Worm (Caenorhabditis elegans): ENCODE measurements around the gene mai-2.

The mai-2 gene

ce11 chrIV:3336585-3336984, 49.1 kb upstream of the mai-2 start, which contains the start of gene F42A6.6:
F42A6.6 (minus strand) TSS chrIV:3336873.
- TF ChIP-seq pha-4 (GFP tag; IDR thresholded peaks at IDR 0.05) (peak; percentile 87), pha-4 (tag; optimal IDR thresholded peaks at IDR 0.05) (no peak), nhr-48 (tag; optimal IDR thresholded peaks at IDR 0.05) (no peak), nhr-25 (tag; optimal IDR thresholded peaks at IDR 0.05; ENCODE audit: borderline replicate concordance, insufficient read depth) (peak; percentile 50), duxl-1 (tag; optimal IDR thresholded peaks at IDR 0.05; ENCODE audit: poor library complexity) (peak; percentile 33), nhr-77 (tag; optimal IDR thresholded peaks at IDR 0.05) (peak; percentile 20), lin-1 (GFP tag; IDR thresholded peaks at IDR 0.05) (no peak; the same call in 1 of the 2 replicates), nhr-6 (tag; optimal IDR thresholded peaks at IDR 0.05) (no peak), fos-1 (tag; optimal IDR thresholded peaks at IDR 0.05) (no peak), pqm-1 (tag; optimal IDR thresholded peaks at IDR 0.05) (no peak), nhr-42 (GFP tag; IDR thresholded peaks at IDR 0.05) (no peak; the same call in 1 of the 2 replicates), hlh-30 (tag; optimal IDR thresholded peaks at IDR 0.05; ENCODE audit: insufficient read depth) (no peak), spr-3 (GFP tag; optimal IDR thresholded peaks at IDR 0.05) (peak; percentile 46), mdl-1 (tag; optimal IDR thresholded peaks at IDR 0.05) (no peak), ceh-20 (GFP tag; IDR thresholded peaks at IDR 0.05) (peak; percentile 57; the same call in 1 of the 2 replicates), saeg-2 (GFP tag; IDR thresholded peaks at IDR 0.05) (peak; percentile 63; the same call in 1 of the 2 replicates), rbr-2 (tag; optimal IDR thresholded peaks at IDR 0.05) (peak; percentile 33), nhr-11 (tag; optimal IDR thresholded peaks at IDR 0.05) (no peak), dve-1 (tag; optimal IDR thresholded peaks at IDR 0.05; ENCODE audit: insufficient read depth) (peak; percentile 34), lin-15B (tag; optimal IDR thresholded peaks at IDR 0.05) (no peak), F10B5.3 (tag; optimal IDR thresholded peaks at IDR 0.05) (no peak), zfp-2 (tag; optimal IDR thresholded peaks at IDR 0.05) (no peak), gei-8 (GFP tag; optimal IDR thresholded peaks at IDR 0.05) (peak; percentile 67), nhr-111 (GFP tag; optimal IDR thresholded peaks at IDR 0.05) (no peak), ceh-62 (tag; optimal IDR thresholded peaks at IDR 0.05) (no peak), ceh-28 (tag; optimal IDR thresholded peaks at IDR 0.05) (no peak), ceh-32 (tag; optimal IDR thresholded peaks at IDR 0.05; ENCODE audit: poor library complexity) (no peak), zip-2 (tag; optimal IDR thresholded peaks at IDR 0.05) (no peak), ZK546.5 (tag; optimal IDR thresholded peaks at IDR 0.05) (no peak), nhr-102 (tag; optimal IDR thresholded peaks at IDR 0.05) (peak; percentile 62), mep-1 (tag; optimal IDR thresholded peaks at IDR 0.05) (peak; percentile 40), F26F4.8 (GFP tag; conservative IDR thresholded peaks at IDR 0.05) (0 out of 2 replicates have a peak, but pooled peaks have one; percentile 33), egl-27 (tag; optimal IDR thresholded peaks at IDR 0.05) (no peak), ctbp-1 (GFP tag; IDR thresholded peaks at IDR 0.05) (peak; percentile 36; the same call in 1 of the 2 replicates), T26A8.4 (GFP tag; IDR thresholded peaks at IDR 0.05) (peak; percentile 87), dmd-6 (GFP tag; IDR thresholded peaks at IDR 0.05) (peak; percentile 42), attf-4 (tag; optimal IDR thresholded peaks at IDR 0.05) (no peak), madf-9 (GFP tag; conservative IDR thresholded peaks at IDR 0.05) (no peak), dmd-8 (GFP tag; IDR thresholded peaks at IDR 0.05) (no peak), Y48G9A.11 (GFP tag; IDR thresholded peaks at IDR 0.05) (peak; percentile 69), ztf-7 (tag; optimal IDR thresholded peaks at IDR 0.05) (no peak), nhr-76 (tag; optimal IDR thresholded peaks at IDR 0.05) (no peak), ces-1 (GFP tag; optimal IDR thresholded peaks at IDR 0.05) (no peak), lin-29 (GFP tag; IDR thresholded peaks at IDR 0.05) (no peak), daf-16 (GFP tag; optimal IDR thresholded peaks at IDR 0.05) (peak in 1 of 2 experiments; percentile 22), daf-16 (tag; optimal IDR thresholded peaks at IDR 0.05) (peak; percentile 30), hif-1 (tag; optimal IDR thresholded peaks at IDR 0.05) (peak in 1 of 2 experiments; percentile 17), spr-1 (tag; optimal IDR thresholded peaks at IDR 0.05) (peak; percentile 69), Y75B8A.6 (GFP tag; IDR thresholded peaks at IDR 0.05) (0 out of 2 replicates have a peak, but pooled peaks have one; percentile 67), hlh-11 (tag; optimal IDR thresholded peaks at IDR 0.05) (peak; percentile 43), sdz-12 (GFP tag; optimal IDR thresholded peaks at IDR 0.05) (no peak)
